Fruit fly (Drosophila melanogaster): ENCODE results near the gene mtgo.

Gene mtgo

DNA sequence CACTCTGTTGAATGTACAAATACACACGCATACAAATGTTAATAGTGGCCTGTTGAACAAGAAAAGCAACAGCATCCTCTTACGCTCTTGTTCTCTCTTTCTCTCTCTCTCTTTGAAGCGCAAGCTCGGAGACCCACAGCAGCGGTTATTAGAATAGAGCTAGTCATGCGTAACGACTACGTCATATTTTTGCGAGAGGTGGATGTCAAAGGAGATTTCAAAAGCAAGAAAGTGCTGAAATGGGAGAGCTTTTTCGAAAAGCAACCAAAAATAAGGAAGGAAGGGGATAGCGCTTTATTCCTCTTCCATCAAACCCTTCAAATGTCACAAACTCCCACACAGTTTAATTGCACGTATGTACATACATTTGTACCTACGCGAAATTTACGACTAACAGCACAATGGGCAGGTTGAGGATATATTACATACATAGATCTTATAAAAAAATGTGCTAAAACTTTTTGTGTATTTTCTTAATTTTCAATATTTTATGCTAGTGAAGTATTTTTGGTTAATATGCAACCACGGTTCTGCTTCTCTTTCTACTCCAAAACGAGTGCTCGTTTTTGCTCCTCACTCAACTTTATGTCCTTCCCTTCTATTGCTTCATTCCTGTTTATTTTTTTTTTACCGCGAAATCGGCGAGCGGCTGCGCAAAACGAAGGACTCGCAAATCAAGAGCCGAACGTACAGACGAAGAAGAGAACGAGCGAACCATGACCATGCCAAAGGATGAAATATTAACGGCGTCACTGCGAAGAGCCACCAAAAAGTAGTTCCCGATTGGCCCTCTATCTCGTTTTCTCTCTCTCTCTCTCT, 145.2 kb downstream of the mtgo start (continued):
- TF ChIP-seq CG9609 (GFP tag; optimal IDR thresholded peaks at IDR 0.05) (no peak), CG6654 (GFP tag; optimal IDR thresholded peaks at IDR 0.05) (no peak), CG4707 (GFP tag; optimal IDR thresholded peaks at IDR 0.05) (no peak), cas (GFP tag; IDR thresholded peaks at IDR 0.05) (no peak), pita (GFP tag; optimal IDR thresholded peaks at IDR 0.05) (no peak), CG4424 (GFP tag; optimal IDR thresholded peaks at IDR 0.05) (no peak), Deaf1 (tag; optimal IDR thresholded peaks at IDR 0.05) (peak; percentile 93), CG6765 (GFP tag; optimal IDR thresholded peaks at IDR 0.05) (no peak), CG7372 (GFP tag; IDR thresholded peaks at IDR 0.05) (no peak), lmd (GFP tag; IDR thresholded peaks at IDR 0.05) (no peak), Stat92E (GFP tag; optimal IDR thresholded peaks at IDR 0.05) (no peak), so (GFP tag; IDR thresholded peaks at IDR 0.05) (no peak), Abd-B (GFP tag; optimal IDR thresholded peaks at IDR 0.05) (no peak), Sry-β (GFP tag; optimal IDR thresholded peaks at IDR 0.05) (no peak), nerfin-2 (GFP tag; IDR thresholded peaks at IDR 0.05; ENCODE audit: partially characterized antibody) (no peak), ERR (GFP tag; optimal IDR thresholded peaks at IDR 0.05) (no peak), CG2199 (GFP tag; IDR thresholded peaks at IDR 0.05) (no peak), CG7556 (GFP tag; optimal IDR thresholded peaks at IDR 0.05) (peak; percentile 64), CG12391 (tag; optimal IDR thresholded peaks at IDR 0.05) (peak; percentile 33), bsh (GFP tag; optimal IDR thresholded peaks at IDR 0.05) (peak; percentile 22 to 51), Six4 (GFP tag; optimal IDR thresholded peaks at IDR 0.05) (no peak), CG7745 (tag; optimal IDR thresholded peaks at IDR 0.05) (no peak), NK7.1 (GFP tag; optimal IDR thresholded peaks at IDR 0.05) (no peak), pros (GFP tag; optimal IDR thresholded peaks at IDR 0.05) (peak; percentile 8), hbn (GFP tag; IDR thresholded peaks at IDR 0.05; ENCODE audit: partially characterized antibody) (no peak), pb (GFP tag; optimal IDR thresholded peaks at IDR 0.05) (no peak), HLH3B (GFP tag; IDR thresholded peaks at IDR 0.05) (no peak), CG12299 (tag; optimal IDR thresholded peaks at IDR 0.05) (no peak), Adf1 (GFP tag; IDR thresholded peaks at IDR 0.05) (no peak), CG17829 (tag; optimal IDR thresholded peaks at IDR 0.05) (no peak), hkb (optimal IDR thresholded peaks at IDR 0.05) (no peak), hkb (GFP tag; IDR thresholded peaks at IDR 0.05) (no peak), Hand (GFP tag; optimal IDR thresholded peaks at IDR 0.05) (no peak), Eip74EF (GFP tag; optimal IDR thresholded peaks at IDR 0.05) (no peak), CG1024 (GFP tag; IDR thresholded peaks at IDR 0.05) (no peak), CG12219 (GFP tag; optimal IDR thresholded peaks at IDR 0.05) (no peak), CG4730 (GFP tag; IDR thresholded peaks at IDR 0.05) (no peak), salm (tag; optimal IDR thresholded peaks at IDR 0.05) (no peak), nau (GFP tag; optimal IDR thresholded peaks at IDR 0.05) (no peak), wor (GFP tag; IDR thresholded peaks at IDR 0.05) (no peak), CG10321 (GFP tag; IDR thresholded peaks at IDR 0.05) (no peak), MESR4 (GFP tag; optimal IDR thresholded peaks at IDR 0.05) (no peak), kay (GFP tag; optimal IDR thresholded peaks at IDR 0.05) (no peak), CG31441 (GFP tag; IDR thresholded peaks at IDR 0.05) (no peak), sqz (GFP tag; optimal IDR thresholded peaks at IDR 0.05) (peak; percentile 10), CG9215 (GFP tag; IDR thresholded peaks at IDR 0.05) (no peak), CG1792 (GFP tag; optimal IDR thresholded peaks at IDR 0.05) (no peak), CG9876 (GFP tag; optimal IDR thresholded peaks at IDR 0.05) (no peak), CG2889 (GFP tag; IDR thresholded peaks at IDR 0.05) (no peak), CG10543 (GFP tag; optimal IDR thresholded peaks at IDR 0.05) (no peak)

Measured in whole organism, embryonic.